Fruit fly (Drosophila melanogaster) whole organism, prepupa: ENCODE measurements around the gene Prp18.

Experiments
- CG16779 ChIP-seq: fragments of 200-800 bp; sonication (Bioruptor generic); optimal IDR thresholded peaks from 3 replicates; lab custom pipeline; 2017; ENCODE audit warnings: missing biosample characterization, mild to moderate bottlenecking, missing genetic modification characterization
- CG6276 ChIP-seq: fragments of 200-800 bp; sonication (Bioruptor generic); optimal IDR thresholded peaks from 2 replicates; lab custom pipeline; 2017; ENCODE audit warnings: missing biosample characterization, mild to moderate bottlenecking, missing genetic modification characterization
- spab ChIP-seq: fragments of 200-800 bp; sonication (Bioruptor generic); optimal IDR thresholded peaks from 2 replicates; lab custom pipeline; 2017; ENCODE audit warnings: missing biosample characterization, mild to moderate bottlenecking, missing genetic modification characterization, missing genetic modification reagents

- no peak for TF ChIP-seq CG16779
- no peak for TF ChIP-seq spab (GFP tag; lab: Kevin White, UChicago)
- TF ChIP-seq CG6276 (GFP tag; lab: Kevin White, UChicago): no peak
Observed at dm6 chr3R:18991721-18992120, 39.4 kb downstream of the Prp18 start.
